Worm (Caenorhabditis elegans): ENCODE data around the gene clec-239.

DNA sequence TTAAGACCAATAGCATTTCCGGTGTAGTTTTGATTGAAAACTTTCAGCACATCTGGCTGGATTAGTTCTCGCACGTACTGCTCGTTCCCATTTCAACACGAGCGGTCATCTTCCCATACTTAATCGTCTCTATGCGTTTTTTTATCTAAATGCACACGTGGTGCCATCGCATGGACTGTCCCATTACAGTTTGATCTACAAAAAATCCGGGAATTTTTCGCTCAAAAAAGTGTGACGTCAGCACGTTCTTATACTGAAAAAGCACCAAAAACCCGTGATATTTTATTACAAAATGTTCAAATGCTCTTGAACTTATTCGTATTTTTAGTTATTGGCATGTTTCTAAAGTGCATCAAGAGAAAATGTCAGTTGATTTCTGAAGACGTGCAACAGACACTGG, 34.4 kb upstream of the clec-239 start, which contains the start of gene Y102A5C.4:
- no peak for TF ChIP-seq swsn-7 (tag; optimal IDR thresholded peaks at IDR 0.05)
- no peak for TF ChIP-seq dpl-1 (GFP tag; optimal IDR thresholded peaks at IDR 0.05)
- no peak for TF ChIP-seq nhr-76 (tag; optimal IDR thresholded peaks at IDR 0.05)
- no peak for TF ChIP-seq ztf-4 (tag; optimal IDR thresholded peaks at IDR 0.05)
- no peak for TF ChIP-seq rnt-1 (tag; optimal IDR thresholded peaks at IDR 0.05)
